Fruit fly (Drosophila melanogaster): ENCODE results near the gene CG12075.
A peak's percentile ranks its signal among the peaks of the same experiment; 100 is the strongest.

CG12075 gene

DNA sequence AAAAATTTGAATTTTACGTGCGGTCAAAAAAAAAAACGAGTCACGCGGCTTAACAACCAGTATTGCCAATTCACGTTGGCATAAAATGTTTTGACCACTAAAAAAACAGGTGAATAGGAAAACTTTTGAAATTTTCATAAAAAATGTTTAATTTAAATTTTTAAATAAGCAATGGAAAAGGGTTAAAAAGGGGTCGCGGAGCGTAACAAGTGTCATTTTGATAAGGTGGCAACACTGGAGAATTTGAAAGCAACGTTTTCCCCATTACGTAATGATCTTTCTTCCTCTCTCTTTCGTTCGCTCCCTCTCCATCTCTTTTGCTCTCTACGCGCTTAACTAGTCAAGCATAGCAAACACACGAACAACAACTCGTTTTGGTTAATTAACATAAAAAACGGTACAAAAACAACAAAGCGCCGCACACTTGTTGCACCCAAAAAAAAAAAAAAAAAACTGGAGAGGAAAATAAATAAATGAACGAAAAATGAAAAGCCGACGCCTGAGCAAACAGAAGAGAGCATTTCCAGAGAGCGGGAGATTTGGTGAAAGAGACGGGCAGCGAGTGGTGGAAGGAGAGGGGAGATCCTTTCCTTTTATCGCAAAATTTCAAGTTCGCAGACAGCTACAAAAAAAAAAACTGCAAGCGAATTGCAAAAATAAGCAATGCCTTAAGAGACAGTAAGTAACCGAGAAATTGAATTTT is 56.3 kb downstream of the CG12075 start (continued):
- TF ChIP-seq fd59A (GFP tag; optimal IDR thresholded peaks at IDR 0.05) (no peak), CG1621 (tag; optimal IDR thresholded peaks at IDR 0.05) (peak; percentile 25), net (GFP tag; optimal IDR thresholded peaks at IDR 0.05) (peak; percentile 74), dac (GFP tag; optimal IDR thresholded peaks at IDR 0.05) (peak; percentile 68), vri (GFP tag; optimal IDR thresholded peaks at IDR 0.05) (peak; percentile 95), CG34406 (GFP tag; optimal IDR thresholded peaks at IDR 0.05) (peak; percentile 71), CG15336 (GFP tag; IDR thresholded peaks at IDR 0.05) (peak; percentile 90), pdm3 (GFP tag; optimal IDR thresholded peaks at IDR 0.05) (peak; percentile 81), Hr4 (GFP tag; optimal IDR thresholded peaks at IDR 0.05) (peak; percentile 88), Ets96B (tag; optimal IDR thresholded peaks at IDR 0.05) (peak; percentile 6)

DNA sequence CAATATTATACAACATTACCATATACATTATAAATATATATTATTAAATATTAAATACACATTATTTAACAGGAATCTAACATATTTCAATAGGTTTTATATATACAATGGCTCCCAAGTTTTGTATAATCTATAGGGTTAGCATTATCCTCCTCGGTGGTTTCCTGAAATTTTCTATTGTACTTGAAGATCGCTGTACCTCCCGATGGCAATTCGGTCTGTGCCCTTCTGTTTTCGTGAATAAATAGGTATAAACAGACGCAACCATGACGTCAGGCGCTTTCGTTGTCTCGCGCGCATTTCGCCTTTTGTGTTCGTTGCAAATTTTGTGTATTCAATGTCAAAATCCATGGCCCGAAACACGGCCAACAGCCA is 56.9 kb downstream of the CG12075 start:
- TF ChIP-seq CG31627 (GFP tag; optimal IDR thresholded peaks at IDR 0.05) (no peak), dsx (GFP tag; optimal IDR thresholded peaks at IDR 0.05; ENCODE audit: poor library complexity, severe bottlenecking) (no peak), svp (GFP tag) (peak; percentile 63), CG10631 (GFP tag; optimal IDR thresholded peaks at IDR 0.05) (peak; percentile 34), CG32006 (GFP tag; optimal IDR thresholded peaks at IDR 0.05) (peak; percentile 30), Eip75B (GFP tag; optimal IDR thresholded peaks at IDR 0.05) (no peak), CG8632 (GFP tag; optimal IDR thresholded peaks at IDR 0.05) (peak; percentile 1), CG4318 (GFP tag; optimal IDR thresholded peaks at IDR 0.05) (peak; percentile 17), CG34406 (GFP tag; optimal IDR thresholded peaks at IDR 0.05) (peak; percentile 53)

DNA sequence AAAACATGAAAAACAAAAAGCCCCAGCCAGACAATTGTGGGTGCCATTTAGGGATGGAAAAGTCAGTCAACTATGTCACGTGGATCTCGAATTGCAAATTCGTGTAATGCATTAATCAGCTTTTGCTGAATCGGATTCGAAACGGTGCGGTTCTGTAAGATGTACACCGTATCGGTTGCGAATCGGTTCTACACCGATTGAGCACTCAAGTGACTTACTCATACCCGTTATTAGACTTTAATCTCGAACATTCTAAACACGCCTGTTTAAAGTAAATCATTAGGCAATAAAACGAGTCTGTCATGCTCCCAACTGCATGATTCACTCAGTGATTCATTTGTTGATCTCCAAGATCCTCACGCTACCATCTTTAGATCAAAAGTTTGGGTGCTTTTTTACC is 57.3 kb downstream of the CG12075 start:
- TF ChIP-seq Ets21C (GFP tag; optimal IDR thresholded peaks at IDR 0.05) (peak; percentile 35), acj6 (GFP tag; optimal IDR thresholded peaks at IDR 0.05) (peak; percentile 4), CG15336 (GFP tag; IDR thresholded peaks at IDR 0.05) (no peak; the same call in 1 of the 2 replicates), CG6808 (GFP tag; optimal IDR thresholded peaks at IDR 0.05) (peak; percentile 15), CG4318 (GFP tag; optimal IDR thresholded peaks at IDR 0.05) (no peak), CG16779 (tag; optimal IDR thresholded peaks at IDR 0.05) (no peak), Eip75B (GFP tag; optimal IDR thresholded peaks at IDR 0.05) (peak; percentile 37), CG7368 (GFP tag; optimal IDR thresholded peaks at IDR 0.05) (no peak), CG32006 (GFP tag; optimal IDR thresholded peaks at IDR 0.05) (peak; percentile 34), Hr39 (GFP tag; optimal IDR thresholded peaks at IDR 0.05) (peak; percentile 48), esn (GFP tag; optimal IDR thresholded peaks at IDR 0.05) (peak; percentile 42), Eip78C (GFP tag) (peak; percentile 87), Hr4 (GFP tag; optimal IDR thresholded peaks at IDR 0.05) (peak; percentile 19), CG8632 (GFP tag; optimal IDR thresholded peaks at IDR 0.05) (no peak), lz (GFP tag; optimal IDR thresholded peaks at IDR 0.05) (peak; percentile 48), achi (GFP tag; optimal IDR thresholded peaks at IDR 0.05) (no peak), CG31627 (GFP tag; optimal IDR thresholded peaks at IDR 0.05) (peak; percentile 51), Sox14 (GFP tag; optimal IDR thresholded peaks at IDR 0.05) (peak; percentile 19), CG6792 (GFP tag; optimal IDR thresholded peaks at IDR 0.05) (peak; percentile 28), cyc (GFP tag; optimal IDR thresholded peaks at IDR 0.05) (peak; percentile 12), Smox (GFP tag; optimal IDR thresholded peaks at IDR 0.05) (peak; percentile 27), pdm3 (GFP tag; optimal IDR thresholded peaks at IDR 0.05) (peak; percentile 51), Eip93F (GFP tag; optimal IDR thresholded peaks at IDR 0.05) (no peak), CG10631 (GFP tag; optimal IDR thresholded peaks at IDR 0.05) (peak; percentile 3), CG3919 (GFP tag; optimal IDR thresholded peaks at IDR 0.05) (peak; percentile 25), fd59A (GFP tag; optimal IDR thresholded peaks at IDR 0.05) (no peak), CG3032 (tag; optimal IDR thresholded peaks at IDR 0.05) (peak; percentile 2), CG34406 (GFP tag; optimal IDR thresholded peaks at IDR 0.05) (no peak), Met (GFP tag; optimal IDR thresholded peaks at IDR 0.05) (peak; percentile 6), CG6163 (GFP tag; IDR thresholded peaks at IDR 0.05) (0 out of 3 replicates have a peak, but pooled peaks have one; percentile 7), svp (GFP tag) (peak; percentile 61), Sox15 (GFP tag; optimal IDR thresholded peaks at IDR 0.05) (no peak), topi (GFP tag; optimal IDR thresholded peaks at IDR 0.05) (peak; percentile 36), net (GFP tag; optimal IDR thresholded peaks at IDR 0.05) (no peak), OdsH (GFP tag; optimal IDR thresholded peaks at IDR 0.05) (peak; percentile 26)
